Worm (Caenorhabditis elegans) whole organism, young adult: ENCODE measurements around the gene ZK563.2.

Experiments used
- B0019.2 ChIP-seq: fragments of 200-800 bp; sonication (Bioruptor generic); conservative IDR thresholded peaks from 2 replicates; pipeline ENCODE4 v1.3.6; 2022; ENCODE audit warnings: missing genetic modification reagents, missing genetic modification characterization, missing compliant biosample characterization
- B0035.1 ChIP-seq: sonication (generic microtip); optimal IDR thresholded peaks from 2 replicates; lab custom pipeline; 2016; ENCODE audit warnings: missing genetic modification characterization, mild to moderate bottlenecking, missing compliant biosample characterization, missing genotype, missing genetic modification reagents
- D2030.7 ChIP-seq: fragments of 200-800 bp; sonication (Bioruptor generic); IDR thresholded peaks from 2 replicates; pipeline ENCODE4 v1.3.6; 2022; ENCODE audit warnings: missing genetic modification reagents, missing genetic modification characterization, missing compliant biosample characterization
- F22D6.2 ChIP-seq: sonication (generic microtip); optimal IDR thresholded peaks from 2 replicates; lab custom pipeline; 2016; ENCODE audit warnings: mild to moderate bottlenecking, missing genetic modification characterization, missing compliant biosample characterization
- F37B4.10 ChIP-seq: fragments of 200-800 bp; sonication (Bioruptor generic); IDR thresholded peaks from 2 replicates; pipeline ENCODE4 v1.3.6; 2022; ENCODE audit warnings: missing genetic modification characterization, missing compliant biosample characterization
- F49E8.2 ChIP-seq: sonication (generic microtip); optimal IDR thresholded peaks from 3 replicates; lab custom pipeline; 2017; ENCODE audit warnings: missing genetic modification characterization, mild to moderate bottlenecking, missing compliant biosample characterization, antibody characterized with exemption, moderate library complexity; ENCODE audit not compliant: insufficient read depth
- K11D2.4 ChIP-seq: fragments of 200-800 bp; sonication (Bioruptor generic); IDR thresholded peaks from 2 replicates; pipeline ENCODE4 v1.3.6; 2022; ENCODE audit warnings: missing genetic modification reagents, missing genetic modification characterization, missing compliant biosample characterization
- K12H6.12 ChIP-seq: fragments of 200-800 bp; sonication (Bioruptor generic); optimal IDR thresholded peaks from 2 replicates; lab custom pipeline; 2018; ENCODE audit warnings: mild to moderate bottlenecking, missing genetic modification characterization, missing compliant biosample characterization
- T07F8.4 ChIP-seq: sonication (generic microtip); optimal IDR thresholded peaks from 2 replicates; lab custom pipeline; 2016; ENCODE audit warnings: mild to moderate bottlenecking, missing genetic modification characterization, moderate library complexity, missing compliant biosample characterization
- T26A5.8 ChIP-seq: sonication (generic microtip); optimal IDR thresholded peaks from 2 replicates; lab custom pipeline; 2016; ENCODE audit warnings: missing genetic modification characterization, missing compliant biosample characterization
- Y56A3A.18 ChIP-seq: fragments of 200-800 bp; sonication (Bioruptor generic); IDR thresholded peaks from 2 replicates; pipeline ENCODE4 v1.3.6; 2022; ENCODE audit warnings: missing genetic modification reagents, missing genetic modification characterization, missing compliant biosample characterization
- Y79H2A.3 ChIP-seq: fragments of 200-800 bp; sonication (Bioruptor generic); conservative IDR thresholded peaks from 2 replicates; pipeline ENCODE4 v1.3.6; 2022; ENCODE audit warnings: missing genetic modification reagents, missing genetic modification characterization, missing compliant biosample characterization
- akir-1 ChIP-seq: fragments of 200-800 bp; sonication (Bioruptor generic); optimal IDR thresholded peaks from 2 replicates; lab custom pipeline; 2018; ENCODE audit warnings: mild to moderate bottlenecking, missing genetic modification characterization, moderate library complexity, missing compliant biosample characterization
- attf-3 ChIP-seq: fragments of 200-800 bp; sonication (Bioruptor generic); conservative IDR thresholded peaks from 2 replicates; pipeline ENCODE4 v1.3.6; 2022; ENCODE audit warnings: missing genetic modification reagents, missing genetic modification characterization, missing compliant biosample characterization
- attf-5 ChIP-seq: fragments of 200-800 bp; sonication (Bioruptor generic); optimal IDR thresholded peaks from 2 replicates; lab custom pipeline; 2018; ENCODE audit warnings: mild to moderate bottlenecking, missing genetic modification characterization, missing compliant biosample characterization
- cebp-1 ChIP-seq, 2 experiments: fragments of 200-800 bp in 1 of 2; sonication (Bioruptor generic) in 1 of 2; sonication (generic microtip) in 1 of 2; IDR thresholded peaks in 1 of 2; optimal IDR thresholded peaks in 1 of 2; 2 replicates each; pipeline versions ENCODE4 v1.3.6 to Lab custom; 2017 to 2022; ENCODE audit warnings: missing compliant biosample characterization in 2 of 2, missing genetic modification characterization in 2 of 2, mild to moderate bottlenecking in 1 of 2, missing genetic modification reagents in 1 of 2, moderate library complexity in 1 of 2
- ceh-58 ChIP-seq: fragments of 200-800 bp; sonication (Bioruptor generic); IDR thresholded peaks from 2 replicates; pipeline ENCODE4 v1.3.6; 2022; ENCODE audit warnings: missing genetic modification characterization, missing compliant biosample characterization
- egl-18 ChIP-seq: fragments of 200-800 bp; sonication (Bioruptor generic); IDR thresholded peaks from 2 replicates; pipeline ENCODE4 v1.3.6; 2022; ENCODE audit warnings: missing genetic modification reagents, missing genetic modification characterization, missing compliant biosample characterization
- egrh-3 ChIP-seq: fragments of 200-800 bp; sonication (Bioruptor generic); IDR thresholded peaks from 2 replicates; pipeline ENCODE4 v1.3.6; 2022; ENCODE audit warnings: missing genetic modification reagents, missing genetic modification characterization, missing compliant biosample characterization
- ets-4 ChIP-seq: fragments of 200-800 bp; sonication (Bioruptor generic); optimal IDR thresholded peaks from 2 replicates; lab custom pipeline; 2018; ENCODE audit warnings: mild to moderate bottlenecking, missing genetic modification characterization, missing compliant biosample characterization
- hlh-12 ChIP-seq: sonication (generic microtip); optimal IDR thresholded peaks from 2 replicates; lab custom pipeline; 2016; ENCODE audit warnings: missing genetic modification characterization, missing compliant biosample characterization
- let-607 ChIP-seq, 2 experiments: fragments of 200-800 bp in 1 of 2; sonication (Bioruptor generic) in 1 of 2; sonication (generic microtip) in 1 of 2; optimal IDR thresholded peaks; 2 replicates each; lab custom pipeline; 2016 to 2018; ENCODE audit warnings: mild to moderate bottlenecking in 2 of 2, missing compliant biosample characterization in 2 of 2, missing genetic modification characterization in 2 of 2, moderate library complexity in 2 of 2, missing genotype in 1 of 2
- lin-26 ChIP-seq: fragments of 200-800 bp; sonication (Bioruptor generic); IDR thresholded peaks from 2 replicates; pipeline ENCODE4 v1.3.6; 2022; ENCODE audit warnings: missing genetic modification reagents, missing genetic modification characterization, missing compliant biosample characterization
- lin-35 ChIP-seq, 3 experiments: fragments of 150-350 bp in 2 of 3; sonication (generic microtip) in 1 of 3; optimal IDR thresholded peaks; 2 replicates each; lab custom pipeline; 2014 to 2018; ENCODE audit warnings: missing biosample characterization in 3 of 3, missing genetic modification characterization in 3 of 3, missing genetic modification reagents in 3 of 3
- madf-10 ChIP-seq: sonication (generic microtip); optimal IDR thresholded peaks from 2 replicates; lab custom pipeline; 2016; ENCODE audit warnings: mild to moderate bottlenecking, missing genetic modification characterization, missing compliant biosample characterization
- madf-8 ChIP-seq: fragments of 200-800 bp; sonication (Bioruptor generic); conservative IDR thresholded peaks from 2 replicates; pipeline ENCODE4 v1.3.6; 2022; ENCODE audit warnings: missing genetic modification reagents, missing genetic modification characterization, missing compliant biosample characterization
- nhr-120 ChIP-seq: fragments of 200-800 bp; sonication (Bioruptor generic); IDR thresholded peaks from 2 replicates; pipeline ENCODE4 v1.3.6; 2022; ENCODE audit warnings: missing genetic modification characterization, missing compliant biosample characterization
- nhr-80 ChIP-seq: sonication (generic microtip); optimal IDR thresholded peaks from 2 replicates; lab custom pipeline; 2016; ENCODE audit warnings: missing genetic modification characterization, missing compliant biosample characterization
- rcor-1 ChIP-seq: fragments of 200-800 bp; sonication (Bioruptor generic); IDR thresholded peaks from 2 replicates; pipeline ENCODE4 v1.3.6; 2022; ENCODE audit warnings: missing genetic modification reagents, missing genetic modification characterization, missing compliant biosample characterization
- snpc-4 ChIP-seq, 5 experiments: fragments of 150-350 bp in 1 of 5; sonication (generic microtip) in 4 of 5; optimal IDR thresholded peaks; 2 replicates each; lab custom pipeline; 2014 to 2018; ENCODE audit warnings: missing genetic modification characterization in 5 of 5, missing biosample characterization in 3 of 5, antibody characterized with exemption in 2 of 5, mild to moderate bottlenecking in 2 of 5, missing compliant biosample characterization in 2 of 5, missing genotype in 2 of 5, moderate library complexity in 2 of 5, missing genetic modification reagents in 1 of 5
- ztf-18 ChIP-seq: sonication (generic microtip); optimal IDR thresholded peaks from 2 replicates; lab custom pipeline; 2016; ENCODE audit warnings: missing genotype, mild to moderate bottlenecking, missing genetic modification characterization, missing compliant biosample characterization
- ztf-22 ChIP-seq: fragments of 200-800 bp; sonication (Bioruptor generic); optimal IDR thresholded peaks from 2 replicates; lab custom pipeline; 2018; ENCODE audit warnings: mild to moderate bottlenecking, missing genetic modification characterization, moderate library complexity, missing compliant biosample characterization
- ztf-25 ChIP-seq: fragments of 200-800 bp; sonication (Bioruptor generic); IDR thresholded peaks from 2 replicates; pipeline ENCODE4 v1.3.6; 2022; ENCODE audit warnings: missing genetic modification reagents, missing genetic modification characterization, missing compliant biosample characterization
- ztf-3 ChIP-seq: fragments of 200-800 bp; sonication (Bioruptor generic); optimal IDR thresholded peaks from 2 replicates; lab custom pipeline; 2018; ENCODE audit warnings: mild to moderate bottlenecking, missing genetic modification characterization, missing compliant biosample characterization

The ZK563.2 gene

DNA sequence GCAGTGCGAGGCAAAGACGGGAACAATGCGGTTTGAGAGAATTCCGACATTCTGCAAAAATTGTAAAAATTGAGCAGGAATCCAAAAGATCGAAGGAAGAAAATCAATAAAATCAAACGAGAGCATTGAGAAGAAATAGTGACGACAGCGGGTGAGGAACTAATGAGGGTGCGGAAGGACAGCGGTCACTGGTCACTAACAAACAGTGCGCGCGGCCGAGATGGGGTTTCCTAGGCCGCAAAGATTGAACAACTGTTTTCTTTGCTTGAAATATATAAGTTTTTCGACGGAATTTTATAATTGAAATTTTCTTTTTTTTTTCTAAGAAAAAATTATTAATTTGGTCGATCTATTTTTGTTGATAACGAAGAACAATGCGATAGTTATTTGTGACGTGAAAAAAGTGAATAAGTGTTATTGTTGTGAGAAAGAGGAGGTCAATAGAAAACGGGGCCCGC, 42.8 kb downstream of the ZK563.2 start, which contains the start of gene unc-78:
Gene unc-78, minus strand, starts transcription at position 51 of the 458 bp plus-strand sequence.
- peak; percentile 12 for TF ChIP-seq nhr-80 (tag; lab: Kevin White, UChicago)
- TF ChIP-seq akir-1 (GFP tag; lab: Kevin White, UChicago), result no peak
- TF ChIP-seq ztf-18 (tag; lab: Kevin White, UChicago), result no peak

DNA sequence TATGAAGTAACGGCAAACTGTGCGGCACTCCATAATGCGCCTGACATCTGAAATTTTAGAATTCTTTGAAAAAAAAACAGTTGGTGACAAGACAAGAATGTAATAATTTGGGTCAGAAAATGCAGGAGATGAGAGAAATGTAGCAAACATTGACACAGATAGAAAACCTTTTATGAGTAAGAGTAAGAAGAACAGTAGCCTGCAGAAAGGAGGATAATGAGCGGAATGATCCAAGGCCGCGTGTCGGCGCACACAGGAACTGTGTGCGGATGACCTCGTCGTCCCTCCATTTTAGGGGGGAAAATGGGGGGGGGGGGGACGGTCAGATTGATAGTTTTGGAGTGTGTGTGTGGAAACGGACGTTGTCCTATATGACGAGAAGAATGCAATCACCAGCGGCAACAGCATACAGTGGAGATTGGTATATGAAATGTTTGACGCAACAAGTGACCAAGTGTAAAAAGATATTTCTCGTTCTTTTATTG, 45.9 kb downstream of the ZK563.2 start, which contains the start of gene dhs-27:
Gene dhs-27, minus strand, starts transcription at position 51 of the 485 bp plus-strand sequence.
- no peak for TF ChIP-seq ztf-22 (GFP tag; lab: Kevin White, UChicago)
- no peak for TF ChIP-seq B0019.2 (GFP tag; lab: Robert Waterston, UW)
- TF ChIP-seq F49E8.2 (tag; lab: Kevin White, UChicago), result no peak
- TF ChIP-seq rcor-1 (GFP tag; lab: Robert Waterston, UW), result no peak
- no peak for TF ChIP-seq ceh-58 (GFP tag; lab: Robert Waterston, UW)
- TF ChIP-seq, all 124 proteins: peak for 0

ce11 chrX:3416063-3416462, 47.3 kb downstream of the ZK563.2 start:
- no peak for TF ChIP-seq lin-26 (GFP tag; lab: Robert Waterston, UW)
- no peak for TF ChIP-seq B0035.1 (tag; lab: Kevin White, UChicago)
- no peak for TF ChIP-seq akir-1 (GFP tag; lab: Kevin White, UChicago)
- no peak for TF ChIP-seq K11D2.4
- TF ChIP-seq egrh-3, result no peak
- no peak for TF ChIP-seq T07F8.4 (tag; lab: Kevin White, UChicago)
- no peak for TF ChIP-seq ztf-3 (GFP tag; lab: Kevin White, UChicago)
- TF ChIP-seq nhr-120, result no peak
- no peak for TF ChIP-seq madf-10 (tag; lab: Kevin White, UChicago)
- no peak for TF ChIP-seq D2030.7 (GFP tag; lab: Robert Waterston, UW)
- TF ChIP-seq ets-4, result no peak

DNA sequence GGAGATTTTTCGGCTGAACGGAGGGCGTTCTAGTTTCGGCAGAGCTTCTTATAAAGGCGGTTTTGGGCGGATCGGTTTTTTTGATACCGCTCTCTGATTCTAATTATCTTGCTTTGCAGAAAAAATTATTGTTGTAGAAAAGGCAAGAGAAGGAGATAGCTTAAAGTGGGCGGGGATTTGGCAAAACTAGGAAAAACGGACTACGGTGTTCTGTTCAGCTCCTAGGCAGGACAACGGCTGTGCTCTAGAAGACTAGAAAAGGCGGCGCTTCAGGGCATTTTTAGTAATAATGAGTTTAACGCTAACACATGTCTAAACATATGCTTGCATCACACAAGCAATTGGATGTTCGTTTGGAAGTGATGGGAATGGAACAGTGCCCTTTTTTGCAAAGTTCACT, 50.3 kb downstream of the ZK563.2 start, which contains the start of gene C04F6.7:
Gene C04F6.7, minus strand, starts transcription at position 101 of the 400 bp plus-strand sequence.
- TF ChIP-seq snpc-4 (GFP tag; optimal IDR thresholded peaks at IDR 0.05; lab: Kevin White, UChicago), result no peak
- TF ChIP-seq snpc-4 (tag; optimal IDR thresholded peaks at IDR 0.05; lab: Kevin White, UChicago), result no peak
- no peak for TF ChIP-seq K12H6.12 (tag; lab: Kevin White, UChicago)
- no peak for TF ChIP-seq F37B4.10
- no peak for TF ChIP-seq egl-18
- TF ChIP-seq madf-8 (GFP tag; lab: Robert Waterston, UW), result no peak
- no peak for TF ChIP-seq T26A5.8 (tag; lab: Kevin White, UChicago)
- no peak for TF ChIP-seq Y79H2A.3
- TF ChIP-seq Y56A3A.18, result no peak
- TF ChIP-seq cebp-1 (GFP tag; IDR thresholded peaks at IDR 0.05; lab: Robert Waterston, UW), result no peak
- no peak for TF ChIP-seq cebp-1 (tag; optimal IDR thresholded peaks at IDR 0.05; lab: Kevin White, UChicago)
- no peak for TF ChIP-seq ztf-25 (GFP tag; lab: Robert Waterston, UW)
- no peak for TF ChIP-seq lin-35 (GFP tag; optimal IDR thresholded peaks at IDR 0.05; lab: Kevin White, UChicago)
- TF ChIP-seq F22D6.2 (tag; lab: Kevin White, UChicago), result no peak
- no peak for TF ChIP-seq attf-3 (GFP tag; lab: Robert Waterston, UW)
- TF ChIP-seq let-607 (tag; optimal IDR thresholded peaks at IDR 0.05; lab: Kevin White, UChicago), result no peak
- TF ChIP-seq B0035.1 (tag; lab: Kevin White, UChicago), result no peak
- no peak for TF ChIP-seq ztf-3 (GFP tag; lab: Kevin White, UChicago)
- no peak for TF ChIP-seq attf-5 (GFP tag; lab: Kevin White, UChicago)
- no peak for TF ChIP-seq hlh-12 (tag; lab: Kevin White, UChicago)
